Worm (Caenorhabditis elegans) whole organism, L2 larva: Measurements from ENCODE around the gene T10G3.8.

Source experiments
- ZK546.5 ChIP-seq: sonication (generic microtip); optimal IDR thresholded peaks from 2 replicates; lab custom pipeline; 2017; ENCODE audit warnings: missing biosample characterization, missing genetic modification characterization
- ama-1 ChIP-seq: fragments of 150-350 bp; optimal IDR thresholded peaks from 2 replicates; lab custom pipeline; 2018; ENCODE audit warnings: inconsistent platforms
- egl-27 ChIP-seq: sonication (generic microtip); optimal IDR thresholded peaks from 3 replicates; lab custom pipeline; 2017; ENCODE audit warnings: missing biosample characterization, missing genetic modification reagents, missing genetic modification characterization
- elt-1 ChIP-seq: fragments of 150-350 bp; optimal IDR thresholded peaks from 2 replicates; lab custom pipeline; 2014; ENCODE audit warnings: missing biosample characterization, missing genetic modification characterization
- fos-1 ChIP-seq: fragments of 150-350 bp; optimal IDR thresholded peaks from 2 replicates; lab custom pipeline; 2014; ENCODE audit warnings: missing biosample characterization, missing genetic modification characterization
- lin-11 ChIP-seq: fragments of 150-350 bp; sonication (generic microtip); optimal IDR thresholded peaks from 2 replicates; lab custom pipeline; 2014; ENCODE audit warnings: missing biosample characterization, missing genetic modification characterization, inconsistent platforms, mixed read lengths
- lin-13 ChIP-seq: fragments of 150-350 bp; optimal IDR thresholded peaks from 2 replicates; lab custom pipeline; 2014; ENCODE audit warnings: missing biosample characterization, missing genetic modification reagents, missing genetic modification characterization
- nhr-11 ChIP-seq: fragments of 150-350 bp; optimal IDR thresholded peaks from 2 replicates; lab custom pipeline; 2014; ENCODE audit warnings: missing biosample characterization, missing genetic modification characterization
- nhr-12 ChIP-seq: fragments of 150-350 bp; optimal IDR thresholded peaks from 2 replicates; lab custom pipeline; 2014; ENCODE audit warnings: missing biosample characterization, missing genetic modification characterization
- nhr-129 ChIP-seq: fragments of 150-350 bp; optimal IDR thresholded peaks from 2 replicates; lab custom pipeline; 2014; ENCODE audit warnings: missing biosample characterization, missing genetic modification characterization
- ztf-4 ChIP-seq: fragments of 150-350 bp; optimal IDR thresholded peaks from 2 replicates; lab custom pipeline; 2014; ENCODE audit warnings: missing biosample characterization, missing genetic modification characterization

DNA sequence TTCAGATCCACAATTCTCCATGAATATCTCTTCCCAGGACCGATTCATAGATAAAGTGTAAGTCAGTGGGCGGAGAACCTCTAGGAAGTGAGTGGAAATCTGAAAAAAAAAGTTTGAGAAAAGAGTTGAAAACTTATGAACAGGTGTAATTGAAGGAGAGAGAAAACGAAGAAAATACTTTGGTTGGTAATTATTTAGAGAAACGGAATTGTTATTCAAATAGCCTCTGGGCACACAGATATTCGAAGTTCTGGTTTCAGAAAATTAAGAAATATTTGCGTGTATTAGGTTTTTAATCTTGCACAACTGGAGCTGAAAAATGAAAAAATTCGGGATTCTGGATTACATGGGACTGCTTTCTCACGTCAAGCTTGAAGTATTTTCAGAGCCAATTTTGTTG lies 3.5 kb upstream of the T10G3.8 start, which contains the start of gene T10G3.2:
- TF ChIP-seq egl-27 (tag; lab: Kevin White, UChicago) (no peak), ZK546.5 (tag; lab: Kevin White, UChicago) (no peak), nhr-129 (tag; lab: Kevin White, UChicago) (no peak), lin-13 (no peak), ztf-4 (tag; lab: Kevin White, UChicago) (no peak), lin-11 (tag; lab: Kevin White, UChicago) (no peak), nhr-11 (tag; lab: Kevin White, UChicago) (no peak), ama-1 (lab: Kevin White, UChicago) (no peak), fos-1 (no peak), elt-1 (tag; lab: Kevin White, UChicago) (no peak), nhr-12 (no peak)
